Worm (Caenorhabditis elegans) whole organism, L4 larva: ENCODE results near the gene fkb-4.

Experiments used
- F10B5.3 ChIP-seq: sonication (generic microtip); optimal IDR thresholded peaks from 2 replicates; lab custom pipeline; 2016; ENCODE audit warnings: mild to moderate bottlenecking, missing genetic modification characterization, missing compliant biosample characterization
- F44E2.7 ChIP-seq: fragments of 200-800 bp; sonication (Bioruptor generic); IDR thresholded peaks from 2 replicates; pipeline ENCODE4 v2.1.2; 2022; ENCODE audit warnings: missing genetic modification characterization, missing compliant biosample characterization
- F49E8.2 ChIP-seq: sonication (generic microtip); optimal IDR thresholded peaks from 2 replicates; lab custom pipeline; 2016; ENCODE audit warnings: missing compliant biosample characterization, mild to moderate bottlenecking, missing genetic modification characterization, borderline replicate concordance
- T26A8.4 ChIP-seq: fragments of 200-800 bp; sonication (Bioruptor generic); IDR thresholded peaks from 2 replicates; pipeline ENCODE4 v1.3.6; 2022; ENCODE audit warnings: missing genetic modification characterization, missing compliant biosample characterization
- Y105C5A.15 ChIP-seq: fragments of 200-800 bp; sonication (Bioruptor generic); IDR thresholded peaks from 2 replicates; pipeline ENCODE4 v1.3.6; 2022; ENCODE audit warnings: missing genetic modification characterization, missing compliant biosample characterization
- Y5F2A.4 ChIP-seq: fragments of 200-800 bp; sonication (Bioruptor generic); optimal IDR thresholded peaks from 2 replicates; lab custom pipeline; 2018; ENCODE audit warnings: mild to moderate bottlenecking, missing genetic modification characterization, missing compliant biosample characterization
- Y75B8A.6 ChIP-seq: fragments of 200-800 bp; sonication (Bioruptor generic); IDR thresholded peaks from 2 replicates; pipeline ENCODE4 v1.3.6; 2022; ENCODE audit warnings: missing genetic modification reagents, missing genetic modification characterization, missing compliant biosample characterization
- aly-2 ChIP-seq: sonication (generic microtip); optimal IDR thresholded peaks from 2 replicates; lab custom pipeline; 2018; ENCODE audit warnings: missing biosample characterization, missing genetic modification characterization
- ceh-28 ChIP-seq: fragments of 150-350 bp; optimal IDR thresholded peaks from 2 replicates; lab custom pipeline; 2014; ENCODE audit warnings: missing biosample characterization, missing genetic modification reagents, missing genetic modification characterization
- ceh-44 ChIP-seq: fragments of 200-800 bp; sonication (Bioruptor generic); IDR thresholded peaks from 2 replicates; pipeline ENCODE4 v1.3.6; 2022; ENCODE audit warnings: missing genetic modification reagents, missing genetic modification characterization, missing compliant biosample characterization
- ces-1 ChIP-seq: fragments of 150-350 bp; sonication (generic microtip); optimal IDR thresholded peaks from 4 replicates; lab custom pipeline; 2014; ENCODE audit warnings: missing biosample characterization, missing genetic modification reagents, missing genetic modification characterization
- cey-2 ChIP-seq: sonication (generic microtip); optimal IDR thresholded peaks from 3 replicates; lab custom pipeline; 2017; ENCODE audit warnings: missing genetic modification characterization, mild to moderate bottlenecking, missing compliant biosample characterization, antibody characterized with exemption, borderline replicate concordance; ENCODE audit not compliant: insufficient read depth
- dmd-9 ChIP-seq: fragments of 200-800 bp; sonication (Bioruptor generic); IDR thresholded peaks from 2 replicates; pipeline ENCODE4 v1.3.6; 2022; ENCODE audit warnings: missing genetic modification reagents, missing genetic modification characterization, missing compliant biosample characterization
- dve-1 ChIP-seq: sonication (generic microtip); optimal IDR thresholded peaks from 2 replicates; lab custom pipeline; 2017; ENCODE audit warnings: antibody characterized with exemption, mild to moderate bottlenecking, missing genetic modification characterization, missing compliant biosample characterization; ENCODE audit not compliant: insufficient read depth
- fkh-10 ChIP-seq: fragments of 150-350 bp; optimal IDR thresholded peaks from 2 replicates; lab custom pipeline; 2014; ENCODE audit warnings: missing biosample characterization, missing genetic modification reagents, missing genetic modification characterization
- fos-1 ChIP-seq: fragments of 150-350 bp; optimal IDR thresholded peaks from 2 replicates; lab custom pipeline; 2014; ENCODE audit warnings: missing biosample characterization, missing genetic modification characterization
- gei-8 ChIP-seq: fragments of 200-800 bp; sonication (Bioruptor generic); optimal IDR thresholded peaks from 2 replicates; lab custom pipeline; 2018; ENCODE audit warnings: mild to moderate bottlenecking, missing genetic modification characterization, missing compliant biosample characterization
- lin-38 ChIP-seq: fragments of 200-800 bp; sonication (Bioruptor generic); IDR thresholded peaks from 2 replicates; pipeline ENCODE4 v1.3.6; 2022; ENCODE audit warnings: missing genetic modification reagents, missing genetic modification characterization, missing compliant biosample characterization
- lir-3 ChIP-seq: sonication (generic microtip); optimal IDR thresholded peaks from 2 replicates; lab custom pipeline; 2016; ENCODE audit warnings: mild to moderate bottlenecking, missing genetic modification characterization, missing compliant biosample characterization
- madf-5 ChIP-seq, 2 experiments: fragments of 200-800 bp; sonication (Bioruptor generic); IDR thresholded peaks; 2 replicates each; pipeline ENCODE4 v1.3.6; 2022; ENCODE audit warnings: missing compliant biosample characterization in 2 of 2, missing genetic modification characterization in 2 of 2
- mdt-29 ChIP-seq: fragments of 200-800 bp; sonication (Bioruptor generic); IDR thresholded peaks from 2 replicates; pipeline ENCODE4 v1.3.6; 2022; ENCODE audit warnings: missing genetic modification reagents, missing genetic modification characterization, missing compliant biosample characterization
- mxl-3 ChIP-seq: fragments of 200-800 bp; sonication (Bioruptor generic); optimal IDR thresholded peaks from 2 replicates; lab custom pipeline; 2018; ENCODE audit warnings: mild to moderate bottlenecking, missing genetic modification characterization, missing compliant biosample characterization
- nhr-11 ChIP-seq: fragments of 150-350 bp; optimal IDR thresholded peaks from 2 replicates; lab custom pipeline; 2014; ENCODE audit warnings: missing biosample characterization, missing genetic modification characterization
- nhr-237 ChIP-seq: sonication (generic microtip); optimal IDR thresholded peaks from 2 replicates; lab custom pipeline; 2017; ENCODE audit warnings: missing biosample characterization, missing genetic modification characterization
- nhr-25 ChIP-seq: sonication (generic microtip); optimal IDR thresholded peaks from 2 replicates; lab custom pipeline; 2017; ENCODE audit warnings: missing genetic modification characterization, mild to moderate bottlenecking, missing compliant biosample characterization, antibody characterized with exemption, moderate library complexity, borderline replicate concordance; ENCODE audit not compliant: insufficient read depth
- nhr-48 ChIP-seq: sonication (generic microtip); optimal IDR thresholded peaks from 2 replicates; lab custom pipeline; 2016; ENCODE audit warnings: mild to moderate bottlenecking, missing genetic modification characterization, missing compliant biosample characterization
- php-3 ChIP-seq: fragments of 200-800 bp; sonication (Bioruptor generic); IDR thresholded peaks from 2 replicates; pipeline ENCODE4 v1.3.6; 2022; ENCODE audit warnings: missing genetic modification reagents, missing genetic modification characterization, missing compliant biosample characterization
- rbr-2 ChIP-seq: sonication (generic microtip); optimal IDR thresholded peaks from 2 replicates; lab custom pipeline; 2016; ENCODE audit warnings: missing genotype, missing genetic modification characterization, missing compliant biosample characterization
- skn-1 ChIP-seq: fragments of 150-350 bp; optimal IDR thresholded peaks from 2 replicates; lab custom pipeline; 2014; ENCODE audit warnings: missing biosample characterization, missing genetic modification characterization
- snpc-1.2 ChIP-seq: fragments of 200-800 bp; sonication (Bioruptor generic); IDR thresholded peaks from 2 replicates; pipeline ENCODE4 v1.3.6; 2022; ENCODE audit warnings: missing genetic modification reagents, missing genetic modification characterization, missing compliant biosample characterization
- snpc-4 ChIP-seq: fragments of 150-350 bp; optimal IDR thresholded peaks from 2 replicates; lab custom pipeline; 2014; ENCODE audit warnings: missing biosample characterization, missing genetic modification characterization
- spr-3 ChIP-seq: fragments of 200-800 bp; sonication (Bioruptor generic); optimal IDR thresholded peaks from 2 replicates; lab custom pipeline; 2018; ENCODE audit warnings: mild to moderate bottlenecking, missing genetic modification characterization, missing compliant biosample characterization
- tag-97 ChIP-seq: fragments of 200-800 bp; sonication (Bioruptor generic); IDR thresholded peaks from 2 replicates; pipeline ENCODE4 v1.3.6; 2022; ENCODE audit warnings: missing genetic modification characterization, missing compliant biosample characterization
- unc-130 ChIP-seq: sonication (generic microtip); optimal IDR thresholded peaks from 2 replicates; lab custom pipeline; 2016; ENCODE audit warnings: missing genetic modification reagents, missing genetic modification characterization, missing compliant biosample characterization
- ztf-11 ChIP-seq: fragments of 150-350 bp; optimal IDR thresholded peaks from 2 replicates; lab custom pipeline; 2014; ENCODE audit warnings: missing biosample characterization, missing genetic modification characterization
- ztf-7 ChIP-seq: fragments of 150-350 bp; optimal IDR thresholded peaks from 2 replicates; lab custom pipeline; 2014; ENCODE audit warnings: missing biosample characterization, missing genetic modification characterization

The fkb-4 gene

DNA sequence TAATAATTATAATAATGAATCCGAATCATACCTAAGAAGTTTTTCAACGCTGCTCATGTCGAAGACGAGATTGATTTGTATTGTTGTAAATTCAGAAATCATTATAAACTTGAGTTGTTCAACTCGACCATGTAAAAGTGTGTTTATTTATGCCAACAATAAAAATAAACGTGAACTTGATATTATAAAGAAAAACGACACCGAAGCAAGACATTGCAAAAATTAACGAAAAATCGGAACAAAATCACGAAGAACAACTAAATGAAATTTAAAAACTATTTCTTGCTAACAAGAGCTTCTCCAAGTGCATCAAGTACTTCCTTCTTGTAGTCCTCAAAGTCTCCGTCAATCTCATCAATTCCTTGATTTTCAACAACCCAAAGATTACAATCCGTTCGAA, 26.0 kb downstream of the fkb-4 start, which contains the start of gene F18E2.15:
TSS of gene F18E2.15 (minus strand) at position 101 of the 400 bp plus-strand sequence.
- TF ChIP-seq ces-1 (GFP tag; lab: Kevin White, UChicago) (no peak), Y105C5A.15 (GFP tag; lab: Robert Waterston, UW) (no peak), snpc-4 (tag; lab: Kevin White, UChicago) (no peak), dmd-9 (no peak), spr-3 (GFP tag; lab: Kevin White, UChicago) (no peak), ztf-7 (no peak), mxl-3 (no peak)

DNA sequence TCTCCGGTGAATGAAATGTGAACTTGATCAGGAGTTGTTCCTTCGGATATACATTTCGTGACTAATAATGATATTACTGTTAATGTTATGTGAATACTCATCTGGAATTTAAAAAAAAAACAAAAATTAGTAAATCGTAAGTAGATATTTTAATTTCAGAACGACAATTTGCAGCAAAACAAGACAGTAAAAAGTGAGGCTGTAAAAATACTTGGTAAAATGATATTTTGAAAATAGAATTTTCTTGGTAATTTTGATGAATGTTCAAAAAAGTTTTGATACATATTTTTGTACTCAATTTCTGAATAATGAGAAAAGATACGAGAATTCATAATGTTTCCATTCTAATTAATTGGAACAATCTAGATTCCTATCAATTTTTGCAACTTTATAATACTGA, 27.3 kb downstream of the fkb-4 start, which contains the start of gene papl-1:
TSS of gene papl-1 (minus strand) at position 101 of the 400 bp plus-strand sequence.
- TF ChIP-seq Y75B8A.6 (GFP tag; lab: Robert Waterston, UW) = no peak
- TF ChIP-seq lin-38 = no peak
- TF ChIP-seq mdt-29 (GFP tag; lab: Robert Waterston, UW) = no peak
- TF ChIP-seq ceh-44 (GFP tag; lab: Robert Waterston, UW) = no peak
- TF ChIP-seq Y105C5A.15 (GFP tag; lab: Robert Waterston, UW) = no peak
- no peak for TF ChIP-seq gei-8 (GFP tag; lab: Kevin White, UChicago)
- TF ChIP-seq aly-2 (tag; lab: Kevin White, UChicago) = no peak
- no peak for TF ChIP-seq F10B5.3
- no peak for TF ChIP-seq snpc-1.2 (GFP tag; lab: Robert Waterston, UW)
- no peak for TF ChIP-seq ceh-28 (tag; lab: Kevin White, UChicago)
- TF ChIP-seq tag-97 (GFP tag; lab: Robert Waterston, UW) = no peak
- TF ChIP-seq T26A8.4 (GFP tag; lab: Robert Waterston, UW) = no peak
- TF ChIP-seq lir-3 (tag; lab: Kevin White, UChicago) = no peak
- TF ChIP-seq nhr-48 (tag; lab: Kevin White, UChicago) = no peak
- TF ChIP-seq spr-3 (GFP tag; lab: Kevin White, UChicago) = no peak
- no peak for TF ChIP-seq cey-2
- no peak for TF ChIP-seq dve-1 (tag; lab: Kevin White, UChicago)

DNA sequence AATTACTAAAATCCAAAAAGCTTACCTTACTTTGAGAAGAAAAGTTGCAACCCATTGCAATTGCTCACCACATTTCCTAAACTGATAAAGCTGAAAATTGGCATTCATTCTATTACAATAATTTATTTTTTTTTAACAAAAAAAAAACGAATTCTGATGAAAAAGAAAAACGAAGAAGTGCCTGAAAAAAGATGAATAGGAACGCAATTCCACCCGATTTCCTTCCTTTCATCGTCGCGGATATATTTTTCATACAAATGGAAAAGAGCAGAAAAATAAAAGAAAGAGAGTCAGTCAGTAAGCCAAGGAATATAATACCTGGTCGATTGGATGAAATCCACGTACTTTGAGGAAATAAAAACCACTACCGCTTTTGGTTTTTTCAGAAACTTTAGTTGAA, 32.1 kb downstream of the fkb-4 start, which contains the start of gene gpa-13:
TSS of gene gpa-13 (minus strand) at position 101 of the 400 bp plus-strand sequence.
- TF ChIP-seq php-3 (GFP tag; lab: Robert Waterston, UW) = no peak
- TF ChIP-seq Y5F2A.4 (GFP tag; lab: Kevin White, UChicago) = no peak
- TF ChIP-seq nhr-25 (tag; lab: Kevin White, UChicago) = no peak
- no peak for TF ChIP-seq nhr-237 (tag; lab: Kevin White, UChicago)
- no peak for TF ChIP-seq ztf-11 (tag; lab: Kevin White, UChicago)
- no peak for TF ChIP-seq skn-1 (tag; lab: Kevin White, UChicago)
- TF ChIP-seq rbr-2 = no peak
- no peak for TF ChIP-seq nhr-11 (tag; lab: Kevin White, UChicago)
- no peak for TF ChIP-seq unc-130 (GFP tag; lab: Kevin White, UChicago)
- no peak for TF ChIP-seq fkh-10 (GFP tag; lab: Kevin White, UChicago)
- TF ChIP-seq fos-1 (tag; lab: Kevin White, UChicago) = no peak
- no peak for TF ChIP-seq F44E2.7 (GFP tag; lab: Robert Waterston, UW)
- no peak for TF ChIP-seq lir-3 (tag; lab: Kevin White, UChicago)
- TF ChIP-seq ceh-28 (tag; lab: Kevin White, UChicago) = no peak
- no peak for TF ChIP-seq F49E8.2 (tag; lab: Kevin White, UChicago)
- TF ChIP-seq madf-5 (GFP tag; IDR thresholded peaks at IDR 0.05; lab: Robert Waterston, UW) = no peak
- TF ChIP-seq Y105C5A.15 (GFP tag; lab: Robert Waterston, UW) = no peak
